Worm (Caenorhabditis elegans) whole organism, young adult: ENCODE data around the gene dnj-15.

ENCODE experiments used
- D2030.7 ChIP-seq: fragments of 200-800 bp; sonication (Bioruptor generic); IDR thresholded peaks from 2 replicates; pipeline ENCODE4 v1.3.6; 2022; ENCODE audit warnings: missing genetic modification reagents, missing genetic modification characterization, missing compliant biosample characterization
- F22D6.2 ChIP-seq: sonication (generic microtip); optimal IDR thresholded peaks from 2 replicates; lab custom pipeline; 2016; ENCODE audit warnings: mild to moderate bottlenecking, missing genetic modification characterization, missing compliant biosample characterization
- ama-1 ChIP-seq, 3 experiments: fragments of 150-350 bp in 1 of 3; sonication (generic microtip) in 2 of 3; optimal IDR thresholded peaks; 2 replicates each; lab custom pipeline; 2014 to 2018; ENCODE audit warnings: missing biosample characterization in 2 of 3, missing genetic modification characterization in 2 of 3, missing genetic modification reagents in 2 of 3
- cebp-2 ChIP-seq: fragments of 200-800 bp; sonication (Bioruptor generic); IDR thresholded peaks from 2 replicates; pipeline ENCODE4 v1.3.6; 2022; ENCODE audit warnings: missing genetic modification characterization, missing compliant biosample characterization
- dpff-1 ChIP-seq: sonication (generic microtip); optimal IDR thresholded peaks from 2 replicates; lab custom pipeline; 2017; ENCODE audit warnings: mild to moderate bottlenecking, missing genetic modification characterization, missing compliant biosample characterization
- hsf-1 ChIP-seq: fragments of 200-800 bp; sonication (Bioruptor generic); IDR thresholded peaks from 2 replicates; pipeline ENCODE4 v1.3.6; 2022; ENCODE audit warnings: missing genetic modification reagents, missing genetic modification characterization, missing compliant biosample characterization
- mxl-1 ChIP-seq: sonication (generic microtip); optimal IDR thresholded peaks from 2 replicates; lab custom pipeline; 2016; ENCODE audit warnings: missing genetic modification characterization, missing compliant biosample characterization
- nfyb-1 ChIP-seq: fragments of 200-800 bp; sonication (Bioruptor generic); IDR thresholded peaks from 2 replicates; pipeline ENCODE4 v1.3.6; 2022; ENCODE audit warnings: missing genetic modification reagents, missing genetic modification characterization, missing compliant biosample characterization
- nhr-90 ChIP-seq: sonication (generic microtip); optimal IDR thresholded peaks from 2 replicates; lab custom pipeline; 2016; ENCODE audit warnings: missing genotype, mild to moderate bottlenecking, missing genetic modification characterization, missing compliant biosample characterization
- pha-4 ChIP-seq: fragments of 150-350 bp; sonication (generic microtip); optimal IDR thresholded peaks from 2 replicates; lab custom pipeline; 2014; ENCODE audit warnings: missing biosample characterization, missing genetic modification reagents, missing genetic modification characterization
- snpc-3.4 ChIP-seq: sonication (generic microtip); optimal IDR thresholded peaks from 2 replicates; lab custom pipeline; 2017; ENCODE audit warnings: missing genetic modification characterization, mild to moderate bottlenecking, missing compliant biosample characterization, antibody characterized with exemption, moderate library complexity, missing genotype, missing genetic modification reagents
- zim-3 ChIP-seq: sonication (generic microtip); optimal IDR thresholded peaks from 2 replicates; lab custom pipeline; 2017; ENCODE audit warnings: mild to moderate bottlenecking, missing genetic modification characterization, moderate library complexity, missing compliant biosample characterization

DNA sequence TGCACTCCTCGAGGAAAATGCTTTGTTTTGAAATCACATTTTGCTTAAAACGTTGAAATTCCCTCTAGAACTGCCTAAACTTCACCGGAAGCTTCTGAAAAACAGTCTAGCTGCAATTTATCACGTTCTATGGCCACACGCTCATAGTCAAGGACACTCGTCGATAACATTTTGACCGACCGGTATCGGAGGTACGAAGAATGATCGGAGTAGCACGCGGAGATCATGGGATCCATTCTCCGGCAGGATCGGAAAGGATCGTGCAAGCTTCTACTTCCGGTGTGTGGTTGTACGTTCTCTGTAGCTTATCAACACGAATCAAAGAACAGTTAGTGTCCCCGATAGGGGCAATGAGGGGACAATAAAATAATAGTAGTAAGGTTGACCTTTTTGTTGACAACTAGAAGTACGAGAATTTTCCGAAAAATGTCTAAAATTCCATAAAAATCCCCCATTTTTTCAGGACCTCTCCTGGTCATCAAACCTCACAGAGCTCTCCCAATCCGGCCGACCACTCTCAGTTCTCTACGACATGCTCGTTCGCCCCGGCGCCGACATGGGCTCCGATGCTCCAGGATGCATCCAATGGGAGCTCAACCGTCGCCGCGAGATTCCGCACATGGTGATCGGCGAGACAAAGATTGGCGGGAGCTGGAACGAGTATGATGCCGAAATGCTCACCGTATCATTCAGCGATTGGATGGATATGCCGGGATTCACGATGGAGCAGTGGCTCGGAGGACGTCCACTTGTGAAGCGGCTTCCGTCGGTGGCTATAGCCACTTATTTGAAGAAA, 40.1 kb downstream of the dnj-15 start:
- TF ChIP-seq F22D6.2 (no peak), cebp-2 (no peak), nhr-90 (no peak), dpff-1 (no peak), D2030.7 (no peak), hsf-1 (GFP tag; lab: Robert Waterston, UW) (no peak), snpc-3.4 (no peak), nfyb-1 (GFP tag; lab: Robert Waterston, UW) (no peak), pha-4 (no peak), mxl-1 (tag; lab: Kevin White, UChicago) (no peak), zim-3 (tag; lab: Kevin White, UChicago) (no peak), ama-1 (optimal IDR thresholded peaks at IDR 0.05; lab: Kevin White, UChicago) (no peak), ama-1 (GFP tag; optimal IDR thresholded peaks at IDR 0.05; lab: Kevin White, UChicago) (no peak)
